Fruit fly (Drosophila melanogaster): ENCODE data around the gene CG12239.

DNA sequence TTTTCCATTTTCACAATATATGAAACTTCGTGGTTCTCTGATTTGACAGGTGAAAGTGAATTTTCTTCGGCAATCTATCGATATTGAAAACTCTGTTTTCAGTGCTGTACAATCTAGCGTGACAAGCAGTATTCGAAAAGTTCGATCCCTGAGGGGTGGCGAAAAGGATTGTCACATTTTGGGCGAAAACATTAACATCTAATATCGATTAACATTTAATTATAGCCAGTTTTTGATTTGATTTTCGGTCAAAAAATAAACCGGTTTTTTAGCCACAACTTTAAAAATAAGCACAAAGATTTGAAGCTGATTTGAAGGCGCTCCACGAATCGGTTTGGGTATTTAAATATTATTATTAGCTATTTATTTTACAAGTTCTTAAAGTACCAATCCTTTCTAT lies 20.9 kb downstream of the CG12239 start, which contains the start of gene CG44329:
- TF ChIP-seq CG7045 (GFP tag; optimal IDR thresholded peaks at IDR 0.05) (no peak), toe (GFP tag; optimal IDR thresholded peaks at IDR 0.05) (no peak), CG1620 (GFP tag; optimal IDR thresholded peaks at IDR 0.05) (no peak), kay (GFP tag; ENCODE audit: borderline replicate concordance) (no peak)
